Fruit fly (Drosophila melanogaster): ENCODE results near the gene CG14314.
A peak's percentile ranks its signal among the peaks of the same experiment; 100 is the strongest.

Gene CG14314

DNA sequence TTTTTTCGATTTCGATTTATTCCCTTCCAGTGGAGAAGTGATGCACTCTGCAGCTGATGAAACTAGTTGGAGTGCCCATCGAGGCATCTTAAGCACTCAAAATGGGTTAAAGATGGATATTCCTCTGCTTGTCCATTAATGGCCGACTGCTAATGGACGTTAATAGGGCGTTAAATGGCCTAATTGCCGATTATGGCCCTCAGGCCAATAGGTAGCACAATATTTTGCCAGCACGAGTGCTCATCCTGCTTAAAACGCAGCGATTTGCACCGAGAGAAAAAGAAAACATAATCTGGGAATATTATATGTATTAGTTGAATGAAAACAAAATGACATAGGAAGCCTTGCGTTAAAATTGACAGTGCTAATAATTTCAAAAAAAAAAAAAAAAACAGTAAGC is 7.5 kb upstream of the CG14314 start, which contains the start of gene CG44158:
Gene CG44158 (plus strand): TSS at position 301 of the 400 bp plus-strand sequence.
- TF ChIP-seq Meics (GFP tag; optimal IDR thresholded peaks at IDR 0.05): no peak
- peak; percentile 59 for TF ChIP-seq Ets65A (GFP tag)
- no peak for TF ChIP-seq Dll (GFP tag; IDR thresholded peaks at IDR 0.05; ENCODE audit: partially characterized antibody)

- TF ChIP-seq Vsx1 (GFP tag; optimal IDR thresholded peaks at IDR 0.05) (no peak), Dll (GFP tag; IDR thresholded peaks at IDR 0.05; ENCODE audit: partially characterized antibody) (peak; percentile 86), CG1529 (GFP tag; optimal IDR thresholded peaks at IDR 0.05) (no peak), CG6813 (GFP tag; optimal IDR thresholded peaks at IDR 0.05) (no peak), gem (tag; optimal IDR thresholded peaks at IDR 0.05) (no peak), CG6689 (GFP tag; IDR thresholded peaks at IDR 0.05) (peak; percentile 87), zen2 (GFP tag; IDR thresholded peaks at IDR 0.05; ENCODE audit: partially characterized antibody) (peak; percentile 88), row (GFP tag; IDR thresholded peaks at IDR 0.05) (peak; percentile 66), CG7987 (GFP tag; optimal IDR thresholded peaks at IDR 0.05) (no peak), Sox102F (GFP tag; optimal IDR thresholded peaks at IDR 0.05) (peak; percentile 40), hbn (GFP tag; IDR thresholded peaks at IDR 0.05; ENCODE audit: partially characterized antibody) (peak; percentile 79), CG18764 (GFP tag; optimal IDR thresholded peaks at IDR 0.05) (peak; percentile 1), Dbx (GFP tag; IDR thresholded peaks at IDR 0.05) (peak; percentile 37; the same call in 1 of the 3 replicates), z (GFP tag; IDR thresholded peaks at IDR 0.05) (no peak), kah (GFP tag; optimal IDR thresholded peaks at IDR 0.05) (no peak), knrl (GFP tag; IDR thresholded peaks at IDR 0.05; ENCODE audit: partially characterized antibody) (peak; percentile 72; the same call in 2 of the 3 replicates), chn (GFP tag; optimal IDR thresholded peaks at IDR 0.05) (no peak), luna (GFP tag; optimal IDR thresholded peaks at IDR 0.05) (no peak), CG11723 (GFP tag; optimal IDR thresholded peaks at IDR 0.05) (no peak), Hey (tag; optimal IDR thresholded peaks at IDR 0.05) (no peak), wek (GFP tag; optimal IDR thresholded peaks at IDR 0.05) (no peak), bab2 (GFP tag; optimal IDR thresholded peaks at IDR 0.05) (peak; percentile 38), usp (GFP tag; optimal IDR thresholded peaks at IDR 0.05) (no peak), Gsc (GFP tag; IDR thresholded peaks at IDR 0.05) (no peak), HmgD (GFP tag; optimal IDR thresholded peaks at IDR 0.05) (no peak), her (GFP tag; optimal IDR thresholded peaks at IDR 0.05) (no peak), CG1602 (GFP tag; optimal IDR thresholded peaks at IDR 0.05) (no peak), CG42726 (GFP tag; IDR thresholded peaks at IDR 0.05; ENCODE audit: partially characterized antibody) (0 out of 2 replicates have a peak, but pooled peaks have one; percentile 44), CG11504 (tag; optimal IDR thresholded peaks at IDR 0.05) (no peak), Scr (GFP tag; IDR thresholded peaks at IDR 0.05; ENCODE audit: partially characterized antibody) (peak; percentile 79), CG4282 (GFP tag; optimal IDR thresholded peaks at IDR 0.05) (peak; percentile 35), Awh (GFP tag; IDR thresholded peaks at IDR 0.05) (no peak), CG1832 (GFP tag; optimal IDR thresholded peaks at IDR 0.05) (no peak), fd64A (GFP tag; optimal IDR thresholded peaks at IDR 0.05) (no peak), CG12391 (tag; optimal IDR thresholded peaks at IDR 0.05) (peak; percentile 41), Atf6 (GFP tag; IDR thresholded peaks at IDR 0.05) (peak; percentile 10; the same call in 1 of the 2 replicates), D19B (GFP tag; optimal IDR thresholded peaks at IDR 0.05) (no peak), ind (GFP tag; optimal IDR thresholded peaks at IDR 0.05) (peak; percentile 53), kni (GFP tag; optimal IDR thresholded peaks at IDR 0.05) (no peak), cato (GFP tag; optimal IDR thresholded peaks at IDR 0.05; ENCODE audit: borderline replicate concordance) (no peak), CG9817 (tag; optimal IDR thresholded peaks at IDR 0.05) (peak; percentile 26), Drgx (GFP tag; IDR thresholded peaks at IDR 0.05) (no peak), CG11560 (tag; IDR thresholded peaks at IDR 0.05) (no peak), CG11695 (GFP tag; IDR thresholded peaks at IDR 0.05) (no peak), CG10979 (tag; optimal IDR thresholded peaks at IDR 0.05) (no peak), CG10654 (GFP tag; optimal IDR thresholded peaks at IDR 0.05) (peak; percentile 9)
Measured at dm6 chr3R:18215300-18215699, 642 bp upstream of the CG14314 start.

All from whole organism, embryonic.